Fruit fly (Drosophila melanogaster): ENCODE data around the gene rsh.

DNA sequence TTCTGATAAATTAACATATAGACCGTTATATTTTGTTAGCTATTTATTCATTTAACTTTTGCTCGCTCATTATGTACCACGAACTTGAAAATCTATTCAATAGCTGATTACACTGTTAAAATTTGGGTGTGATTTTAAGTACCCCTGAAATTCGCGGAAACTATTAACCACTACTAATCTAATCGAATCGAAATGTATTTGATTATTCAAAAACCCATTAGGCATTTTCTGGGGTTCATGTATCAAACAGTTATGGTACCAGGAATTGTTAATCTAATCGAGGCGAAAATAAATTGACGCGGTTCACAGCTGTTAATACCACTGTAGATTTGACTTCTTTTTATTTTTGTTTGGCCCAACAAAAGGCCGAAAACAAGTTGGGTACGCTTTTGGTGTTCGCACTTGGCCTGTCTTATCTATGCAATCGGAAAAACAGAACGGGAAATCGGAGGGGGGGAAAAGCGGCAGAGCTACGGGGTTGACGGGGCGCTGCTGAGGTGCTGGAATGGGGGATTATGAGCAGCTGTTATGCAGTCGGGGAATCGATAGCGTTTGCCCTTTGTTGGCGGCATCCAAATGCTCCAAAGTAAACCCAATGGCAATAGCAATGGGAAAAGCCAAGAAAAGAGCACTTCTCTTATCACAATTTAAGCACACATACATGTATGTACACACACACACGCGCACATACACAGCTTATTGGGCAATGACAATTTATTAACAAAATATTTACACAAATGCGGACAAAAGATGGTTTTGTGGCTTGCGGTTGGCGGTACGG is 99.8 kb downstream of the rsh start:
- TF ChIP-seq CG8478 (optimal IDR thresholded peaks at IDR 0.05) (no peak), CTCF (optimal IDR thresholded peaks at IDR 0.05) (no peak)

Measured in S2 (cell line).